Worm (Caenorhabditis elegans) whole organism, L4/young adult: ENCODE results near the gene egl-26.

Experiments used
- dao-5 ChIP-seq: sonication (generic microtip); optimal IDR thresholded peaks from 2 replicates; lab custom pipeline; 2016; ENCODE audit warnings: missing genotype, missing genetic modification characterization, moderate library complexity, missing compliant biosample characterization
- him-1 ChIP-seq: sonication (generic microtip); optimal IDR thresholded peaks from 2 replicates; lab custom pipeline; 2016; ENCODE audit warnings: missing genotype, missing genetic modification reagents, missing genetic modification characterization, missing compliant biosample characterization

- TF ChIP-seq him-1 (no peak), dao-5 (tag; lab: Kevin White, UChicago) (no peak)
Measured at ce11 chrII:21953-22352, 47.5 kb upstream of the egl-26 start.
